Fruit fly (Drosophila melanogaster): Measurements from ENCODE around the gene PGS1.

The PGS1 gene

DNA sequence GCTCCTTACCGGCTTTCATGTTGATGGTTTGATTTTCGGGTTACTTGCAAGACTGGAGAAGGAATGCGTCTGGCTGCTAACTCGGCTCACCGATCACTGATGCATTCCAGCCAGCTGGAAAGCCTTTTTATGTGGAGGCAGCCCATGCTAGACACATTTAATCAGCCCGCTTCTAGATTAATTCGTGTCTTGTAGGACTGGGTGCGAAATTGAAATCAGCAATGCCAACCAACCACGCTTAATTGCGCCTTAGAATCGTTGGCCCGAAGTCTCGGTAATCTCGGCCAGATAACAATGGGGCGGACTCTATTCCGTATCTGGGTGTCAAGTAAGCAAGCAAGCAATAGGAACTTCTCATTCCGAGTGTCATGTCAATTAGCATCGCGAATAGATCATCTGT is 19.5 kb downstream of the PGS1 start, which contains the start of gene CG7714:
Gene CG7714, minus strand, starts transcription at position 101 of the 400 bp plus-strand sequence.
- no peak for TF ChIP-seq Spps (tag; optimal IDR thresholded peaks at IDR 0.05)
- TF ChIP-seq Ets65A (GFP tag): peak; percentile 20

DNA sequence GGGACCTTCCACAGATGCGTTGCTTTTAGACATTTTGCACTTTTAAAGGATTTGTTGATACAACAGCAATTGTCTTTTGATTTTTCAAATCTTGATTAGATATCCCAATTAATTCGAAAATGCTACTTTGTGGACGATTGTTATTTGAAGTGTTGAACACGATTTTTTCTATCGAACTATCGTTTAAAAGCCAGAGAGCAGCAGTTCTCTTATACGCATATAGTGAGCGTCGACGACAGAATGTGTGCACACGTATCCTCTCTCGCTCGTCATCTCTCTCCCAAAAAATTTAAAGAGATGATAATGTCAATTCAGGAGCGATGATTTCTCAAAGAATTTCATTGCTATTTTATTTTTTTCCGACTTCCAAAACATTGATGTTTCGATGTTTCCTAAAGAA is 23.4 kb downstream of the PGS1 start, which contains the start of gene CG34283:
Gene CG34283, minus strand, starts transcription at position 101 of the 400 bp plus-strand sequence.
- TF ChIP-seq CG18262 (tag; optimal IDR thresholded peaks at IDR 0.05) (no peak), Neu2 (GFP tag; optimal IDR thresholded peaks at IDR 0.05; ENCODE audit: borderline replicate concordance) (peak; percentile 41), Trl (optimal IDR thresholded peaks at IDR 0.05) (peak in 1 of 2 experiments; percentile 47), Trl (GFP tag; optimal IDR thresholded peaks at IDR 0.05) (no peak), stwl (tag; optimal IDR thresholded peaks at IDR 0.05) (peak; percentile 43), dm (GFP tag; optimal IDR thresholded peaks at IDR 0.05) (no peak), Dll (GFP tag; IDR thresholded peaks at IDR 0.05; ENCODE audit: partially characterized antibody) (peak; percentile 34; the same call in 1 of the 4 replicates)

- peak; percentile 5 for TF ChIP-seq Med (GFP tag)
- TF ChIP-seq Hey (tag; optimal IDR thresholded peaks at IDR 0.05): peak; percentile 96
- no peak for TF ChIP-seq D (optimal IDR thresholded peaks at IDR 0.05)
- peak; percentile 2 for TF ChIP-seq D (GFP tag; optimal IDR thresholded peaks at IDR 0.05)
- TF ChIP-seq abd-A (tag; optimal IDR thresholded peaks at IDR 0.05): peak; percentile 57
- no peak for TF ChIP-seq Vsx1 (GFP tag; optimal IDR thresholded peaks at IDR 0.05)
- no peak for TF ChIP-seq CG10565 (GFP tag; optimal IDR thresholded peaks at IDR 0.05)
Observed at dm6 chr3R:18721368-18721767, 24.5 kb downstream of the PGS1 start.

dm6 chr3R:18719767-18720341 is 26.0 kb downstream of the PGS1 start:
- TF ChIP-seq CG1602 (GFP tag; optimal IDR thresholded peaks at IDR 0.05) (peak; percentile 73), Sox102F (GFP tag; optimal IDR thresholded peaks at IDR 0.05) (peak; percentile 84), Optix (GFP tag; IDR thresholded peaks at IDR 0.05) (peak; percentile 66; the same call in 1 of the 3 replicates), CG34422 (GFP tag; IDR thresholded peaks at IDR 0.05) (peak; percentile 76), Doc2 (GFP tag; IDR thresholded peaks at IDR 0.05) (peak; percentile 50; the same call in 1 of the 2 replicates), danr (GFP tag; IDR thresholded peaks at IDR 0.05) (peak; percentile 61; the same call in 1 of the 2 replicates), lab (GFP tag; optimal IDR thresholded peaks at IDR 0.05) (peak; percentile 96), YL-1 (GFP tag; optimal IDR thresholded peaks at IDR 0.05) (no peak), lola (GFP tag; optimal IDR thresholded peaks at IDR 0.05) (peak in 1 of 3 experiments; percentile 63), Stat92E (GFP tag; optimal IDR thresholded peaks at IDR 0.05) (no peak), CG11247 (GFP tag; IDR thresholded peaks at IDR 0.05) (peak; percentile 74), gsb (GFP tag; IDR thresholded peaks at IDR 0.05) (0 out of 2 replicates have a peak, but pooled peaks have one; percentile 50), CG8924 (tag; optimal IDR thresholded peaks at IDR 0.05) (peak; percentile 90), Camta (GFP tag; optimal IDR thresholded peaks at IDR 0.05) (peak; percentile 66), pho (GFP tag; optimal IDR thresholded peaks at IDR 0.05) (peak; percentile 82), gem (tag; optimal IDR thresholded peaks at IDR 0.05) (peak; percentile 90), Aef1 (GFP tag; IDR thresholded peaks at IDR 0.05) (peak; percentile 67), CG10431 (GFP tag; optimal IDR thresholded peaks at IDR 0.05) (peak; percentile 61), zf30C (GFP tag; optimal IDR thresholded peaks at IDR 0.05) (peak; percentile 82), CG6791 (GFP tag; IDR thresholded peaks at IDR 0.05; ENCODE audit: partially characterized antibody) (no peak), CG14050 (GFP tag; IDR thresholded peaks at IDR 0.05) (peak; percentile 61), CG8290 (GFP tag; optimal IDR thresholded peaks at IDR 0.05) (no peak), CG8290 (tag; optimal IDR thresholded peaks at IDR 0.05) (peak in 1 of 2 experiments; percentile 86), pan (optimal IDR thresholded peaks at IDR 0.05) (no peak), pan (GFP tag; optimal IDR thresholded peaks at IDR 0.05 in 1 of 2, IDR thresholded peaks at IDR 0.05 in 1 of 2) (peak in 1 of 2 experiments; percentile 88), chn (GFP tag; optimal IDR thresholded peaks at IDR 0.05) (peak; percentile 70), Adf1 (GFP tag; IDR thresholded peaks at IDR 0.05) (peak; percentile 66), Kr (GFP tag; optimal IDR thresholded peaks at IDR 0.05) (no peak), CG31365 (tag; optimal IDR thresholded peaks at IDR 0.05) (peak; percentile 75), al (GFP tag; IDR thresholded peaks at IDR 0.05) (peak; percentile 65; the same call in 1 of the 2 replicates)
